Fruit fly (Drosophila melanogaster) whole organism, pupa: ENCODE results near the gene COX8.

Experiments used
- CG12605 ChIP-seq: fragments of 200-800 bp; sonication (Bioruptor generic); IDR thresholded peaks from 2 replicates; pipeline ENCODE4 v1.3.6; 2022; ENCODE audit warnings: missing biosample characterization, missing genetic modification characterization
- CG13204 ChIP-seq: fragments of 200-800 bp; sonication (Bioruptor generic); optimal IDR thresholded peaks from 2 replicates; lab custom pipeline; 2018; ENCODE audit warnings: missing biosample characterization, mild to moderate bottlenecking, missing genetic modification characterization, moderate library complexity
- CG14655 ChIP-seq: fragments of 200-800 bp; sonication (Bioruptor generic); optimal IDR thresholded peaks from 3 replicates; lab custom pipeline; 2017; ENCODE audit warnings: mild to moderate bottlenecking, missing biosample characterization, missing genetic modification reagents, missing genetic modification characterization
- CG17806 ChIP-seq: fragments of 200-800 bp; sonication (Bioruptor generic); optimal IDR thresholded peaks from 2 replicates; lab custom pipeline; 2018; ENCODE audit warnings: missing biosample characterization, mild to moderate bottlenecking, missing genetic modification characterization, moderate library complexity
- CG32121 ChIP-seq: fragments of 200-800 bp; sonication (Bioruptor generic); IDR thresholded peaks from 2 replicates; pipeline ENCODE4 v1.3.6; 2022; ENCODE audit warnings: missing biosample characterization, missing genetic modification characterization
- CG34367 ChIP-seq: fragments of 200-800 bp; sonication (Bioruptor generic); optimal IDR thresholded peaks from 2 replicates; lab custom pipeline; 2018; ENCODE audit warnings: missing biosample characterization, mild to moderate bottlenecking, missing genetic modification characterization
- CG8159 ChIP-seq: fragments of 200-800 bp; sonication (Bioruptor generic); optimal IDR thresholded peaks from 3 replicates; lab custom pipeline; 2018; ENCODE audit warnings: missing biosample characterization, mild to moderate bottlenecking, missing genetic modification characterization, moderate library complexity
- CG9948 ChIP-seq: fragments of 200-800 bp; sonication (Bioruptor generic); optimal IDR thresholded peaks from 2 replicates; lab custom pipeline; 2018; ENCODE audit warnings: missing biosample characterization, mild to moderate bottlenecking, missing genetic modification characterization, moderate library complexity
- EcR ChIP-seq: fragments of 200-800 bp; sonication (Bioruptor generic); optimal IDR thresholded peaks from 3 replicates; lab custom pipeline; 2019; ENCODE audit warnings: missing biosample characterization, missing genetic modification characterization, mild to moderate bottlenecking, moderate library complexity, missing genetic modification reagents
- Pif1A ChIP-seq: fragments of 200-800 bp; sonication (Bioruptor generic); optimal IDR thresholded peaks from 3 replicates; lab custom pipeline; 2016; ENCODE audit warnings: missing biosample characterization, missing genetic modification characterization
- Pif1B ChIP-seq: fragments of 200-800 bp; sonication (Bioruptor generic); optimal IDR thresholded peaks from 3 replicates; lab custom pipeline; 2016; ENCODE audit warnings: missing biosample characterization, missing genetic modification characterization
- fd96Ca ChIP-seq: fragments of 200-800 bp; sonication (Bioruptor generic); IDR thresholded peaks from 3 replicates; pipeline ENCODE4 v1.3.6; 2022; ENCODE audit warnings: missing biosample characterization, missing genetic modification characterization
- rn ChIP-seq: fragments of 200-800 bp; sonication (Bioruptor generic); IDR thresholded peaks from 2 replicates; pipeline ENCODE4 v1.3.6; 2022; ENCODE audit warnings: missing biosample characterization, missing genetic modification characterization

DNA sequence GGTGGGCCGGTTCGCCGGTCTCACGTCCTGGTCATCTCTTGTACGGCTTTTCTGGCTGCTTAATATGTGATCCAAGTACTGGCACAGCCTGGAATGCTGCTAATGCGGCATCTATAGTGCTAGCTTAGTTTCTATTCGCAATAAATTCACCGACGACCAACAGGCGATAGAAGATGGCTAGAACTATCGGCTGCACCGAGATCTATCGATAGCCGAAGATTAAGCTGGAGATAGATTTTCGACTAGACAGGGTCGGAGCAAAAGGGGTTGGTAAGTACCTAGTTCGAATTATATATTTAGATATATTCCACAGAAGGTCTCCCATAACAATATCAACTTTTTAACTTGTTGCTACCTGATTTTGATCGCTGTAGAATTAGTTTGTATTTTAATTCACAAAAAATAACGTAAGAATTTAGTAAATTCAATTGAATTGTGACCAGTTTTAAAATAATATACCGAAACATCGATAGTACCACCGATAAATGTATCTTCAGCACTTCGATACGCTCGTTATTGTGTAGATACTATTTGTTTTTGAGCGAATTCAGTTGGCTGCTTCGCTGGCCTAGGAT is 31.8 kb downstream of the COX8 start, which contains the start of the genes Glg1 and M6:
- no peak for TF ChIP-seq Pif1B (GFP tag; lab: Kevin White, UChicago)
- TF ChIP-seq CG17806 = peak; percentile 35
- TF ChIP-seq EcR = no peak
- TF ChIP-seq CG14655 (GFP tag; lab: Kevin White, UChicago) = no peak
- TF ChIP-seq rn (GFP tag; lab: Robert Waterston, UW) = no peak
- no peak for TF ChIP-seq CG13204 (GFP tag; lab: Kevin White, UChicago)
- peak; percentile 36 for TF ChIP-seq CG9948 (tag; lab: Kevin White, UChicago)
- peak; percentile 70 for TF ChIP-seq CG8159 (tag; lab: Kevin White, UChicago)
- no peak for TF ChIP-seq Pif1A (GFP tag; lab: Kevin White, UChicago)
- peak; percentile 59; the same call in 1 of the 2 replicates for TF ChIP-seq CG32121 (GFP tag; lab: Robert Waterston, UW)
- TF ChIP-seq CG12605 (GFP tag; lab: Robert Waterston, UW) = no peak
- TF ChIP-seq fd96Ca (GFP tag; lab: Robert Waterston, UW) = peak; percentile 56; the same call in 2 of the 3 replicates
- no peak for TF ChIP-seq CG34367
